Worm (Caenorhabditis elegans): Measurements from ENCODE around the gene pacl-1.

pacl-1 gene

ce11 chrV:16299834-16300233, 24.6 kb upstream of the pacl-1 start:
- TF ChIP-seq madf-10 (tag; optimal IDR thresholded peaks at IDR 0.05) (peak; percentile 97), madf-6 (GFP tag; IDR thresholded peaks at IDR 0.05) (no peak), F33H1.4 (GFP tag; IDR thresholded peaks at IDR 0.05) (no peak), ekl-4 (GFP tag; IDR thresholded peaks at IDR 0.05) (no peak), sea-2 (GFP tag; IDR thresholded peaks at IDR 0.05) (no peak), unc-62 (GFP tag; optimal IDR thresholded peaks at IDR 0.05) (no peak)

- no peak for TF ChIP-seq lin-54 (GFP tag; optimal IDR thresholded peaks at IDR 0.05)
- TF ChIP-seq lsy-27 (tag; optimal IDR thresholded peaks at IDR 0.05; ENCODE audit: borderline replicate concordance, insufficient read depth), result no peak
These were observed 23.4 kb upstream of the pacl-1 start, which contains the start of gene srbc-84 for ce11 chrV:16298669-16299068. Gene srbc-84 (plus strand): TSS chrV:16298969.

- no peak for TF ChIP-seq dpl-1 (GFP tag; optimal IDR thresholded peaks at IDR 0.05)
- TF ChIP-seq C06A6.2 (GFP tag; conservative IDR thresholded peaks at IDR 0.05), result no peak
- no peak for TF ChIP-seq ztf-18 (tag; optimal IDR thresholded peaks at IDR 0.05)
- TF ChIP-seq K11D2.4 (GFP tag; IDR thresholded peaks at IDR 0.05), result no peak
- TF ChIP-seq die-1 (tag; optimal IDR thresholded peaks at IDR 0.05), result no peak
- TF ChIP-seq B0035.1 (tag; optimal IDR thresholded peaks at IDR 0.05), result no peak
- no peak for TF ChIP-seq hlh-12 (tag; optimal IDR thresholded peaks at IDR 0.05)
- TF ChIP-seq rpc-1 (optimal IDR thresholded peaks at IDR 0.05), result no peak
- TF ChIP-seq rpc-1 (tag; optimal IDR thresholded peaks at IDR 0.05), result no peak
- TF ChIP-seq tbx-9 (tag; optimal IDR thresholded peaks at IDR 0.05; ENCODE audit: borderline replicate concordance), result no peak
These were observed 21.8 kb upstream of the pacl-1 start, which contains the start of gene srbc-83 for ce11 chrV:16297070-16297469. Gene srbc-83 (plus strand): TSS chrV:16297370.

ce11 chrV:16292409-16292808, 17.2 kb upstream of the pacl-1 start, which contains the start of gene oac-5:
Gene oac-5 (plus strand): TSS chrV:16292709.
- TF ChIP-seq nhr-80 (tag; optimal IDR thresholded peaks at IDR 0.05) (peak; percentile 15), nfya-2 (GFP tag; IDR thresholded peaks at IDR 0.05) (no peak), lag-1 (GFP tag; IDR thresholded peaks at IDR 0.05) (no peak)

ce11 chrV:16287619-16288018, 12.4 kb upstream of the pacl-1 start, which contains the start of gene F28G4.3:
Gene F28G4.3 (minus strand): TSS chrV:16287719.
- no peak for TF ChIP-seq F39B2.1 (GFP tag; IDR thresholded peaks at IDR 0.05)
- no peak for TF ChIP-seq lin-35 (GFP tag; optimal IDR thresholded peaks at IDR 0.05)
- no peak for TF ChIP-seq ztf-3 (GFP tag; optimal IDR thresholded peaks at IDR 0.05)
- TF ChIP-seq ztf-26 (tag; optimal IDR thresholded peaks at IDR 0.05), result no peak
- no peak for TF ChIP-seq hrde-1 (tag; optimal IDR thresholded peaks at IDR 0.05; ENCODE audit: borderline replicate concordance)
- no peak for TF ChIP-seq ceh-79 (tag; optimal IDR thresholded peaks at IDR 0.05)
- TF ChIP-seq cebp-2 (GFP tag; IDR thresholded peaks at IDR 0.05), result no peak
- TF ChIP-seq snpc-4 (GFP tag; optimal IDR thresholded peaks at IDR 0.05), result no peak
- no peak for TF ChIP-seq snpc-4 (tag; optimal IDR thresholded peaks at IDR 0.05)
- no peak for TF ChIP-seq Y56A3A.18 (GFP tag; IDR thresholded peaks at IDR 0.05)
- TF ChIP-seq zfh-2 (GFP tag; conservative IDR thresholded peaks at IDR 0.05), result no peak
- TF ChIP-seq ceh-91 (GFP tag; IDR thresholded peaks at IDR 0.05), result no peak
- no peak for TF ChIP-seq akir-1 (GFP tag; optimal IDR thresholded peaks at IDR 0.05)
- TF ChIP-seq let-526 (GFP tag; IDR thresholded peaks at IDR 0.05), result no peak
- no peak for TF ChIP-seq ztf-25 (GFP tag; IDR thresholded peaks at IDR 0.05)
- TF ChIP-seq fkh-3 (tag; optimal IDR thresholded peaks at IDR 0.05), result no peak

Data from whole organism, young adult.